Worm (Caenorhabditis elegans): ENCODE measurements around the gene Y48G9A.9.
A peak's percentile ranks its signal among the peaks of the same experiment; 100 is the strongest.
"Not testable (repeated sequence)": the region's sequence is repeated elsewhere in the genome, so short reads cannot be mapped to it uniquely, and the experiment has no call there.

Gene Y48G9A.9

DNA sequence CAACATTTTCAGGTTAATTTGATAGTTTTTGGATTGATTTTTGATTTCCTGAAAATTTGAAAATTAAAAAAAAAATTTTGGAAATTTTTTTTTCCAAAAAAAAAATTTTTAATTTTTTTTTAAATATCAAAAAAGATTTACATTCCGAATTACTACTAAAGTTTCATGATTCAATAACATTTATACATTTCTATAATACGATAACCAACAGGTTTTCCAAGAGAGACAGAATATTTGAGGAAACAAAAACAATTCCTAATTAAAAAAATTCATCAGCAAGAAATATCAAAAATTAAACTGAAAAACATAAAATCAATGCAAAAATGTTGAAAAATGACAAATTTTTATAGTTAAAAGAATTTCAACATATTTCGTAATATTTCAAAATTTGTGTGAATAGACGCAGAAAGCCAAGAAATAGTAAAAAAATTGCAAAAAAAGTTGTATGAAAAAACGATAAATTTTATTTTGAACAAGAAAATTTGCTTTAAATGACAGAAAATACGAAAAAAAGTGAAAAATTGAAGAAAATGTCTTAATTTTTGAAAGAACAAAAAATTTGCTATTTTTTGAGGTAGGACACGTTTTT, 15.9 kb upstream of the Y48G9A.9 start, which contains the start of gene Y39A3A.4:
TSS of gene Y39A3A.4 (minus strand) at position 51 of the 589 bp plus-strand sequence.
- TF ChIP-seq dve-1 (tag; optimal IDR thresholded peaks at IDR 0.05) (no peak), F13H6.1 (tag; optimal IDR thresholded peaks at IDR 0.05) (no peak), che-1 (tag; optimal IDR thresholded peaks at IDR 0.05) (no peak)

DNA sequence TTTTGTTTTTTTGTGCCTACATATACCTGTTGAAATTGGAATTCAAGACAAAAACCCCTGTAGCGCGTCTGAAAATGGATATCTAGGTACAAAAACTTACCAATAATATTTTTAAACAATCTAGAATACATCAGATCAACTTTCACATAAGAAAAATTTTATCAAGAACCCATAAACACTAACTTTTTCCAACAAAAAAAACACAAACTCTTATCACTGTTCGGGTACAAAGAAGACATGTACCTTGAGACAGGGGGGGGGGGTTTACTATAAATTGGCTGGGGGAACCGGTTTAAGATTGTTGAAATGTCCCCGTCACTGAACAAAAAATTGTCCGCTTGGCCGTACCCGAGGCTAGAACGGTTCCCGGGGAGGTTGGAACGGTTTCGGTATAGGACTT, 10.0 kb upstream of the Y48G9A.9 start, which contains the start of gene cpt-3:
TSS of gene cpt-3 (plus strand) at position 301 of the 400 bp plus-strand sequence.
- TF ChIP-seq nhr-11 (tag; optimal IDR thresholded peaks at IDR 0.05); C08G9.2 (tag; optimal IDR thresholded peaks at IDR 0.05); ceh-6 (GFP tag; optimal IDR thresholded peaks at IDR 0.05): not testable (repeated sequence)

DNA sequence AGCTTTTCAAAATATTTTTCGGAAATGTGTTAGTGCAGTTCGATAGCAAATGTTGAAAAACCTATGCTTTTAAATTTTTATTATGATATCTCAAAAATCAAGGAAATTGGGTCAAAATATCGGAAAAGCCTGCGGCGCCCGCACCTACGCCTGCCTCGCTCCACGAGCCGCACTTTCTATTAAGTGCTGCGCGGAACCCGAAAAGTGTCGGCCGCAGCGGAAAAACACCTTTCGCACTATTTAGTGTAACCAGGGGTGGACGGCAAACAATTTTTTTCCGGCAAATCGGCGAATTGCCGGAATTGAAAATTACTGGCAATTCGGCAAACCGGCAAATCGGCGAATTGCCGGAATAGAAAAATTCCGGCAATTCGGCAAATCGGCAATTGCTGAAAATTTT, 7.7 kb upstream of the Y48G9A.9 start:
- TF ChIP-seq elt-4 (tag; optimal IDR thresholded peaks at IDR 0.05): no peak
- no peak for TF ChIP-seq lim-6 (tag; optimal IDR thresholded peaks at IDR 0.05)
- no peak for TF ChIP-seq unc-86 (tag; optimal IDR thresholded peaks at IDR 0.05)
- TF ChIP-seq zip-5 (tag; optimal IDR thresholded peaks at IDR 0.05): no peak
- TF ChIP-seq F13H6.1 (tag; optimal IDR thresholded peaks at IDR 0.05): no peak
- no peak for TF ChIP-seq hlh-6 (tag; optimal IDR thresholded peaks at IDR 0.05)
- TF ChIP-seq ceh-14 (tag; optimal IDR thresholded peaks at IDR 0.05): no peak
- no peak for TF ChIP-seq rnt-1 (tag; optimal IDR thresholded peaks at IDR 0.05)

DNA sequence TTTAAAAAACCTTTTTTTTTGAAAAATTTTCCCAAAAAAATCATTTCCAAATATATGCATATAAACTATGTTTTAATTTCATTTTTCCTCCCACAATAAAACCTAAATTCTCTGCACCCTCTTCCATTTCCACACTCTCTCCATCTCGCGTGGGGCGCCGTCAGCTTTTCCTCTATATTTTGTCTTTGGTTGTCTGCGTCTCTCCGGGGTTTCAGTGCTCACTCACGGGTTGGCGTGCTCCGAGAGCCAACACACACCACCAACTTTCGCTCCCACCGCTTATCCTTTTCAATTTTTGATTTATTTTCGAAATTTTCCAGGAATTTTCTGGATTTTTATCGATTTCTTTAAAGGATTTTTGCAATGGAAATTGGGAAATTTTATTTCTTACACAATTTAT, 3.1 kb upstream of the Y48G9A.9 start:
- TF ChIP-seq nfya-1 (tag; optimal IDR thresholded peaks at IDR 0.05): peak; percentile 33
- TF ChIP-seq elt-2 (tag; optimal IDR thresholded peaks at IDR 0.05): no peak

DNA sequence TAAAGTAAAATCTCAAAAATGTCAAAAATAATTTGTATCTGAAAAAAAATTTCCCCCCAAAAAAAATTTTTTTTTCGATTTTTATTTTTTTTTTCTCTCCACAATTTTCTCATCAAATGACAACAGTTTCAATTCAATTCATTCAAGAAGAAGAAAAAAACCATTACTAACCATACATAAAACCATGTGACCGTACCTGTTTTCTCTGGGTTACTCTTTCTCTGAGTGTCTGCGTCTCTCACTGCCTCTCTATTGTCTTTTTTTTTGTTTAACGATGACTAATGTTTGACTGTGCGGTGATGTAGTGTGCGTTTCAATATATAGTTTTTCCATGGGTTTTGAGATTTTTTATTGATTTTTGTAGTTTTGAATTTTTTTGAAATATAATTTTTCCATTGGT, 1.8 kb upstream of the Y48G9A.9 start:
- TF ChIP-seq hlh-30 (tag; optimal IDR thresholded peaks at IDR 0.05; ENCODE audit: insufficient read depth) (peak; percentile 70), ceh-30 (tag; optimal IDR thresholded peaks at IDR 0.05) (no peak), ttx-3 (tag; optimal IDR thresholded peaks at IDR 0.05) (no peak), hlh-8 (tag; optimal IDR thresholded peaks at IDR 0.05) (no peak)

DNA sequence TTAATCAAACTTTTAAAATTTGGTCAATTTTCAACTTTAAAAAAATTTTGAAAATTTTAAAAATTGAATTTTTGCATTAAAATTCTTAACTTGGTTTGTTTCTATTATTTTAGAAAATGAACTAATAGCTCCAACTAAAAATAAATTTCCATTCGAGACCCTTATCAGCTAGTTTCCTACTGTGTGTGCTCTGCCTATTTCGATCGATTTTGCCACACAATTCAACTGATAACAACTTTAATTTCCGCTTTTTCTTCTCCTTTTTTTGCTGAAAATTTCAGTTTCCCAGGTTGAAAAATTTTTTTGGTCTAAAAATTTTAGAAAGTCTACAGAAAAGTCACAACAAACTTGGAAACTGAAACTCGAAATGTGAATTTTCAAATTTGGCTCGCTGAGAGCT, 1.1 kb upstream of the Y48G9A.9 start:
- TF ChIP-seq hlh-8 (tag; optimal IDR thresholded peaks at IDR 0.05): no peak
- TF ChIP-seq elt-2 (tag; optimal IDR thresholded peaks at IDR 0.05): peak; percentile 40

DNA sequence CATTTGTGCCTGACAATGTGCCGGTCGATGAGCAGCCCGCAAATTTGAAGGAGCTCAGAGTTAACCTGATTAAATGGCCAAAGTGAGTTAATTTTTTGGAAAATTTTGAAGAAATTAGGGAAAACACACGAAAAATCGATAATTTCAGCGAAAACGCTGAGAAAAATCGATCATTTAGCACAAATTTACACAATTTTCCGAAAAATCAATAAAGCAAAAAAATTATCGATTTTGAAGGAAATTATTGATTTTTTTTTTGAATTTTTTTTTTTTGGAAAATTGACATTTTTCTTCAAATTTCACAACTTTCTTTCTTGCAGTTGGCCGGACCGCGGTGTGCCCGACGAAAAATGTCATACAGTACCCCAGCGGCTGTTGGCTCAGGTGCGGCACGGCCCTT, 5.7 kb downstream of the Y48G9A.9 start:
- no peak for TF ChIP-seq ahr-1 (tag; optimal IDR thresholded peaks at IDR 0.05)
- peak; percentile 59 for TF ChIP-seq ceh-48 (tag; optimal IDR thresholded peaks at IDR 0.05)

DNA sequence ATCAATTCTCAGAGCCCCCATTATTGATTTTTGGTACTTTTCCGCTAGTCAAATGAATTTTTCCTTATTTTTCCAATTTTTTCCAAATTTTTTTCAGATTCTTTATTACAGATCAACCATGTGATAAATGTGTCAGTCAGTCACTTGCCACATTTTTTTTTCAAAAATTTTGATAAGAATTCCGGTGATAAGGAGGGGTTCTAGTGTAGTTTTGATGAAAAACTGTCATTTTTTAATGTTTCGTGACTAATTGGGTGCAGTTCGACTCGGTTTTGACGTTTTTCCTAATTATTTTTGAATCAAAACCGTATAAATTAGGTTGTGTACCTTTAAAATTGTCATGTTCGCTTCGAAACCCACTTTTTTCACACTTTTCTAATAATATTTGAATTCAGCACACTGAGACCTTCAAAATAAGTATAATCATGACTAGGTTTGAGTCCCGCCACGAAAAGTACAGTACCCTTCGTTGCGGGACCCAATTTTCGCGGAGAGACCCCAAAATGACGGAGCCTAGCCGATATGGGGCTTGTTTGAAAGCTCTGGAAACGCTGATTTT, 7.4 kb downstream of the Y48G9A.9 start:
- TF ChIP-seq nhr-232 (tag; optimal IDR thresholded peaks at IDR 0.05) (no peak), pax-1 (tag; optimal IDR thresholded peaks at IDR 0.05) (no peak), syd-9 (tag; optimal IDR thresholded peaks at IDR 0.05) (no peak), ceh-18 (tag; optimal IDR thresholded peaks at IDR 0.05) (no peak), unc-42 (tag; optimal IDR thresholded peaks at IDR 0.05) (no peak), sox-4 (tag; optimal IDR thresholded peaks at IDR 0.05) (no peak), tbx-2 (tag; optimal IDR thresholded peaks at IDR 0.05) (no peak), nhr-11 (tag; optimal IDR thresholded peaks at IDR 0.05) (no peak), elt-4 (tag; optimal IDR thresholded peaks at IDR 0.05) (no peak), unc-86 (tag; optimal IDR thresholded peaks at IDR 0.05) (no peak), C38D4.7 (GFP tag; optimal IDR thresholded peaks at IDR 0.05) (no peak), unc-3 (GFP tag; conservative IDR thresholded peaks at IDR 0.05) (no peak), unc-3 (tag; optimal IDR thresholded peaks at IDR 0.05) (no peak), gmeb-2 (tag; optimal IDR thresholded peaks at IDR 0.05) (no peak), fax-1 (tag; optimal IDR thresholded peaks at IDR 0.05) (no peak), fkh-6 (tag; optimal IDR thresholded peaks at IDR 0.05) (no peak), eyg-1 (tag; optimal IDR thresholded peaks at IDR 0.05) (no peak)
